Fruit fly (Drosophila melanogaster) S2 (cell line): ENCODE results near the gene CG6055.

Experiments used
- CG8478 ChIP-seq: fragments of >200 bp; optimal IDR thresholded peaks from 2 replicates; lab custom pipeline; 2018
- CTCF ChIP-seq, 2 experiments: fragments of >200 bp; optimal IDR thresholded peaks; 2 replicates each; lab custom pipeline; 2018

DNA sequence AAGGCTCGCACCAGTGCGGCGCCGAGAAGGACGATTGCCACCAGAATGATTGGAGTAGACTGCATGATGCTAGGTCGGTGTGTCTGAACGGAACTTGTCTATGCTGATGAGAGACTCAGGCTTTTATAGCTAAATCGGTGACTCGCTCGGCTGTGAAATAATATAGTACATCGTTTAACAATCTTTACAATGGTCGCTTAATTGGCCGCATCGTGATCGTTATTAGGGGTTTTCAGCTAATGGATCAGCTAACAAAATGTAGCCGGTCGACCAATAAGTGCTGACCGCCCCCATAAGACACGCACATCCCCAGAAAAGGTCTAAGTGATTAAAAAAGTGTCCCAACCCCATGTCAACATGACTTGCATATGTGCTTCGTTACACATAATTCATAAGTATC, 30.9 kb downstream of the CG6055 start, which contains the start of gene Obp28a:
- TF ChIP-seq CTCF (optimal IDR thresholded peaks at IDR 0.05; lab: Kevin White, UChicago) (no peak), CG8478 (lab: Kevin White, UChicago) (no peak)
